Fruit fly (Drosophila melanogaster) whole organism, embryonic: ENCODE data around the gene mEFTs.

Experiments used
- Aef1 ChIP-seq: fragments of 200-800 bp; sonication (Bioruptor generic); IDR thresholded peaks from 3 replicates; pipeline ENCODE4 v1.3.6; 2022; ENCODE audit warnings: missing biosample characterization, missing genetic modification characterization
- Antp ChIP-seq: fragments of 200-800 bp; sonication (Bioruptor generic); optimal IDR thresholded peaks from 3 replicates; lab custom pipeline; 2016; ENCODE audit warnings: missing biosample characterization, missing genetic modification characterization
- Atf-2 ChIP-seq: fragments of 200-800 bp; sonication (Bioruptor generic); optimal IDR thresholded peaks from 2 replicates; lab custom pipeline; 2016; ENCODE audit warnings: missing biosample characterization, missing genetic modification characterization
- Awh ChIP-seq: fragments of 200-800 bp; sonication (Bioruptor generic); IDR thresholded peaks from 2 replicates; pipeline ENCODE4, ENCODE4 v1.3.6; 2022; ENCODE audit warnings: missing biosample characterization, missing genetic modification characterization
- B-H1 ChIP-seq: fragments of 200-800 bp; sonication (Bioruptor generic); IDR thresholded peaks from 3 replicates; pipeline ENCODE4 v1.3.6; 2022; ENCODE audit warnings: missing biosample characterization, missing genetic modification characterization
- Bdp1 ChIP-seq: fragments of 200-800 bp; sonication (Bioruptor generic); optimal IDR thresholded peaks from 3 replicates; lab custom pipeline; 2016; ENCODE audit warnings: missing biosample characterization, missing genetic modification characterization
- CG10147 ChIP-seq: fragments of 200-800 bp; sonication (Bioruptor generic); optimal IDR thresholded peaks from 2 replicates; lab custom pipeline; 2019; ENCODE audit warnings: missing biosample characterization, mild to moderate bottlenecking, missing genetic modification characterization, moderate library complexity
- CG10209 ChIP-seq: fragments of 200-800 bp; sonication (Bioruptor generic); optimal IDR thresholded peaks from 3 replicates; lab custom pipeline; 2017; ENCODE audit warnings: missing biosample characterization, mild to moderate bottlenecking, missing genetic modification characterization, missing genetic modification reagents
- CG1024 ChIP-seq: fragments of 200-800 bp; sonication (Bioruptor generic); IDR thresholded peaks from 2 replicates; pipeline ENCODE4 v1.3.6; 2022; ENCODE audit warnings: missing biosample characterization, missing genetic modification characterization
- CG10654 ChIP-seq: fragments of 200-800 bp; sonication (Bioruptor generic); optimal IDR thresholded peaks from 2 replicates; lab custom pipeline; 2016; ENCODE audit warnings: missing biosample characterization, missing genetic modification characterization
- CG10979 ChIP-seq: fragments of 200-800 bp; sonication (Bioruptor generic); optimal IDR thresholded peaks from 2 replicates; lab custom pipeline; 2018; ENCODE audit warnings: missing biosample characterization, mild to moderate bottlenecking, missing genetic modification characterization, moderate library complexity
- CG11695 ChIP-seq: fragments of 200-800 bp; sonication (Bioruptor generic); IDR thresholded peaks from 3 replicates; pipeline ENCODE4 v1.3.6; 2022; ENCODE audit warnings: missing biosample characterization, missing genetic modification characterization
- CG12104 ChIP-seq: fragments of 200-800 bp; sonication (Bioruptor generic); optimal IDR thresholded peaks from 3 replicates; lab custom pipeline; 2016; ENCODE audit warnings: missing biosample characterization, missing genetic modification characterization
- CG13775 ChIP-seq: fragments of 200-800 bp; sonication (Bioruptor generic); optimal IDR thresholded peaks from 3 replicates; lab custom pipeline; 2017; ENCODE audit warnings: missing biosample characterization, mild to moderate bottlenecking, missing genetic modification characterization
- CG15479 ChIP-seq: fragments of 200-800 bp; sonication (Bioruptor generic); optimal IDR thresholded peaks from 3 replicates; lab custom pipeline; 2019; ENCODE audit warnings: missing biosample characterization, mild to moderate bottlenecking, missing genetic modification characterization, moderate library complexity
- CG1602 ChIP-seq: fragments of 200-800 bp; sonication (Bioruptor generic); optimal IDR thresholded peaks from 3 replicates; lab custom pipeline; 2016; ENCODE audit warnings: missing biosample characterization, missing genetic modification characterization
- CG16813 ChIP-seq: fragments of 200-800 bp; sonication (Bioruptor generic); IDR thresholded peaks from 3 replicates; pipeline ENCODE4 v1.3.6; 2022; ENCODE audit warnings: missing biosample characterization, missing genetic modification characterization; ENCODE audit not compliant: partially characterized antibody
- CG17385 ChIP-seq: fragments of 200-800 bp; sonication (Bioruptor generic); optimal IDR thresholded peaks from 3 replicates; lab custom pipeline; 2018; ENCODE audit warnings: missing biosample characterization, mild to moderate bottlenecking, missing genetic modification characterization
- CG1792 ChIP-seq: fragments of 200-800 bp; sonication (Bioruptor generic); optimal IDR thresholded peaks from 2 replicates; lab custom pipeline; 2016; ENCODE audit warnings: missing biosample characterization, missing genetic modification characterization
- CG2202 ChIP-seq: fragments of 200-800 bp; sonication (Bioruptor generic); optimal IDR thresholded peaks from 2 replicates; lab custom pipeline; 2018; ENCODE audit warnings: missing biosample characterization, mild to moderate bottlenecking, missing genetic modification characterization
- CG2889 ChIP-seq: fragments of 200-800 bp; sonication (Bioruptor generic); IDR thresholded peaks from 3 replicates; pipeline ENCODE4 v1.3.6; 2022; ENCODE audit warnings: missing biosample characterization, missing genetic modification characterization
- CG6272 ChIP-seq: fragments of 200-800 bp; sonication (Bioruptor generic); IDR thresholded peaks from 2 replicates; pipeline ENCODE4 v1.3.6; 2022; ENCODE audit warnings: missing biosample characterization, missing genetic modification characterization
- CG8290 ChIP-seq, 3 experiments: fragments of 200-800 bp; sonication (Bioruptor generic); optimal IDR thresholded peaks; 2 replicates each; lab custom pipeline; 2016 to 2019; ENCODE audit warnings: missing biosample characterization in 3 of 3, missing genetic modification characterization in 3 of 3, mild to moderate bottlenecking in 2 of 3, moderate library complexity in 1 of 3
- CG9797 ChIP-seq: fragments of 200-800 bp; sonication (Bioruptor generic); optimal IDR thresholded peaks from 3 replicates; lab custom pipeline; 2018; ENCODE audit warnings: missing biosample characterization, mild to moderate bottlenecking, missing genetic modification characterization
- Doc2 ChIP-seq: fragments of 200-800 bp; sonication (Bioruptor generic); IDR thresholded peaks from 2 replicates; pipeline ENCODE4 v1.3.6; 2022; ENCODE audit warnings: missing biosample characterization, missing genetic modification characterization
- E2f1 ChIP-seq: fragments of 200-800 bp; sonication (Bioruptor generic); IDR thresholded peaks from 2 replicates; pipeline ENCODE4 v1.3.6; 2022; ENCODE audit warnings: missing biosample characterization, missing genetic modification characterization
- Ets97D ChIP-seq: fragments of 200-800 bp; sonication (Bioruptor generic); optimal IDR thresholded peaks from 3 replicates; lab custom pipeline; 2016; ENCODE audit warnings: missing biosample characterization, missing genetic modification characterization
- Gug ChIP-seq: fragments of 200-800 bp; sonication (Bioruptor generic); IDR thresholded peaks from 4 replicates; pipeline ENCODE4 v1.3.6; 2022; ENCODE audit warnings: missing biosample characterization, missing genetic modification characterization
- Hmx ChIP-seq: fragments of 200-800 bp; sonication (Bioruptor generic); optimal IDR thresholded peaks from 2 replicates; lab custom pipeline; 2016; ENCODE audit warnings: missing biosample characterization, missing genetic modification characterization
- MESR4 ChIP-seq: fragments of 200-800 bp; sonication (Bioruptor generic); optimal IDR thresholded peaks from 2 replicates; lab custom pipeline; 2018; ENCODE audit warnings: missing biosample characterization, mild to moderate bottlenecking, missing genetic modification characterization, moderate library complexity
- Med ChIP-seq: fragments of 200-800 bp; sonication (Bioruptor generic); peaks from one replicate; lab custom pipeline; 2016; ENCODE audit warnings: missing biosample characterization, missing genetic modification characterization, mild to moderate bottlenecking, inconsistent platforms, moderate library complexity
- Meics ChIP-seq: fragments of 200-800 bp; sonication (Bioruptor generic); optimal IDR thresholded peaks from 2 replicates; lab custom pipeline; 2017; ENCODE audit warnings: missing biosample characterization, mild to moderate bottlenecking, missing genetic modification characterization
- Sox102F ChIP-seq: fragments of 200-800 bp; sonication (Bioruptor generic); optimal IDR thresholded peaks from 2 replicates; lab custom pipeline; 2018; ENCODE audit warnings: missing biosample characterization, mild to moderate bottlenecking, missing genetic modification characterization, moderate library complexity
- Ssrp ChIP-seq: fragments of 200-800 bp; sonication (Bioruptor generic); optimal IDR thresholded peaks from 2 replicates; lab custom pipeline; 2018; ENCODE audit warnings: missing biosample characterization, mild to moderate bottlenecking, missing genetic modification characterization, moderate library complexity
- ab ChIP-seq: fragments of 200-800 bp; sonication (Bioruptor generic); optimal IDR thresholded peaks from 2 replicates; lab custom pipeline; 2016; ENCODE audit warnings: missing biosample characterization, missing genetic modification characterization
- cad ChIP-seq: fragments of >200 bp; optimal IDR thresholded peaks from 2 replicates; lab custom pipeline; 2017; ENCODE audit warnings: missing biosample characterization, missing genetic modification characterization
- danr ChIP-seq: fragments of 200-800 bp; sonication (Bioruptor generic); IDR thresholded peaks from 2 replicates; pipeline ENCODE4 v1.3.6; 2022; ENCODE audit warnings: missing biosample characterization, missing genetic modification characterization
- exex ChIP-seq: fragments of 200-800 bp; sonication (Bioruptor generic); optimal IDR thresholded peaks from 4 replicates; lab custom pipeline; 2018; ENCODE audit warnings: missing biosample characterization, mild to moderate bottlenecking, missing genetic modification characterization, moderate library complexity
- ind ChIP-seq: fragments of 200-800 bp; sonication (Bioruptor generic); optimal IDR thresholded peaks from 3 replicates; lab custom pipeline; 2016; ENCODE audit warnings: missing biosample characterization, missing genetic modification characterization
- oc ChIP-seq: fragments of 200-800 bp; sonication (Bioruptor generic); optimal IDR thresholded peaks from 2 replicates; lab custom pipeline; 2018; ENCODE audit warnings: missing biosample characterization, mild to moderate bottlenecking, missing genetic modification characterization, moderate library complexity
- pan ChIP-seq, 4 experiments: fragments of >200 bp in 3 of 4; fragments of 200-800 bp in 1 of 4; sonication (Bioruptor generic) in 1 of 4; optimal IDR thresholded peaks in 3 of 4; IDR thresholded peaks in 1 of 4; 2 replicates each; pipeline versions ENCODE4 v1.3.6 to Lab custom; 2017 to 2022; ENCODE audit warnings: missing biosample characterization in 2 of 4, missing genetic modification characterization in 2 of 4, mixed read lengths in 1 of 4
- rib ChIP-seq: fragments of 200-800 bp; sonication (Bioruptor generic); IDR thresholded peaks from 2 replicates; pipeline ENCODE4 v1.3.6; 2022; ENCODE audit warnings: missing biosample characterization, missing genetic modification characterization
- salm ChIP-seq: fragments of 200-800 bp; sonication (Bioruptor generic); optimal IDR thresholded peaks from 2 replicates; lab custom pipeline; 2018; ENCODE audit warnings: missing biosample characterization, mild to moderate bottlenecking, missing genetic modification characterization
- schlank ChIP-seq: fragments of 200-800 bp; sonication (Bioruptor generic); optimal IDR thresholded peaks from 2 replicates; lab custom pipeline; 2018; ENCODE audit warnings: missing biosample characterization, mild to moderate bottlenecking, missing genetic modification characterization
- seq ChIP-seq: fragments of 200-800 bp; sonication (Bioruptor generic); IDR thresholded peaks from 2 replicates; pipeline ENCODE4 v1.3.6; 2022; ENCODE audit warnings: missing biosample characterization, missing genetic modification characterization
- slbo ChIP-seq: fragments of 200-800 bp; sonication (Bioruptor generic); IDR thresholded peaks from 2 replicates; pipeline ENCODE4 v1.3.6; 2022; ENCODE audit warnings: missing biosample characterization, missing genetic modification characterization
- sna ChIP-seq: fragments of 200-800 bp; sonication (Bioruptor generic); IDR thresholded peaks from 2 replicates; pipeline ENCODE4 v1.3.6; 2022; ENCODE audit warnings: missing biosample characterization, missing genetic modification characterization; ENCODE audit not compliant: partially characterized antibody
- stwl ChIP-seq: fragments of 200-800 bp; sonication (Bioruptor generic); optimal IDR thresholded peaks from 3 replicates; lab custom pipeline; 2018; ENCODE audit warnings: missing biosample characterization, mild to moderate bottlenecking, missing genetic modification characterization, moderate library complexity
- trem ChIP-seq: fragments of 200-800 bp; optimal IDR thresholded peaks from 3 replicates; lab custom pipeline; 2019; ENCODE audit warnings: missing biosample characterization, mild to moderate bottlenecking, missing genetic modification characterization, moderate library complexity
- z ChIP-seq: fragments of 200-800 bp; sonication (Bioruptor generic); IDR thresholded peaks from 3 replicates; pipeline ENCODE4 v1.3.6; 2022; ENCODE audit warnings: missing biosample characterization, missing genetic modification characterization

Gene mEFTs

dm6 chr2L:17484174-17484573 lies 16.7 kb downstream of the mEFTs start, which contains the start of the genes GCS2beta and CG5131 (continued):
- peak; percentile 84; the same call in 2 of the 3 replicates for TF ChIP-seq CG11695 (GFP tag; lab: Robert Waterston, UW)
- peak; percentile 91 for TF ChIP-seq Ssrp (tag; lab: Kevin White, UChicago)
- peak; percentile 91 for TF ChIP-seq Meics (GFP tag; lab: Kevin White, UChicago)
- peak; percentile 92 for TF ChIP-seq CG1602 (GFP tag; lab: Kevin White, UChicago)
- peak; percentile 87 for TF ChIP-seq Doc2
- peak; percentile 72 for TF ChIP-seq CG8290 (GFP tag; optimal IDR thresholded peaks at IDR 0.05; lab: Kevin White, UChicago)
- peak; percentile 35 to 97 for TF ChIP-seq CG8290 (tag; optimal IDR thresholded peaks at IDR 0.05; lab: Kevin White, UChicago)
- peak; percentile 100 for TF ChIP-seq Med
- peak; percentile 54 for TF ChIP-seq exex (tag; lab: Kevin White, UChicago)
- TF ChIP-seq sna, result peak; percentile 92
- TF ChIP-seq CG9797 (GFP tag; lab: Kevin White, UChicago), result peak; percentile 61
- TF ChIP-seq CG2202 (tag; lab: Kevin White, UChicago), result peak; percentile 64
- peak; percentile 94 for TF ChIP-seq CG2889 (GFP tag; lab: Robert Waterston, UW)
- peak; percentile 95 for TF ChIP-seq CG6272
- peak; percentile 78 for TF ChIP-seq CG1024 (GFP tag; lab: Robert Waterston, UW)
- peak; percentile 94 for TF ChIP-seq Aef1
- no peak for TF ChIP-seq pan (optimal IDR thresholded peaks at IDR 0.05; lab: Kevin White, UChicago)
- peak in 1 of 2 experiments; percentile 95 for TF ChIP-seq pan (GFP tag; optimal IDR thresholded peaks at IDR 0.05 in 1 of 2, IDR thresholded peaks at IDR 0.05 in 1 of 2)
- peak; percentile 91 for TF ChIP-seq seq (GFP tag; lab: Robert Waterston, UW)
- TF ChIP-seq CG10147 (GFP tag; lab: Kevin White, UChicago), result peak; percentile 85
- peak; percentile 99 for TF ChIP-seq Antp (GFP tag; lab: Kevin White, UChicago)
- peak; percentile 87 for TF ChIP-seq Awh (GFP tag; lab: Robert Waterston, UW)
- peak; percentile 78 for TF ChIP-seq CG17385
- TF ChIP-seq MESR4 (GFP tag; lab: Kevin White, UChicago), result peak; percentile 60
- TF ChIP-seq ab (GFP tag; lab: Kevin White, UChicago), result peak; percentile 94
- TF ChIP-seq salm, result peak; percentile 61
- peak; percentile 92 for TF ChIP-seq CG13775
- TF ChIP-seq z (GFP tag; lab: Robert Waterston, UW), result no peak
- TF ChIP-seq schlank (tag; lab: Kevin White, UChicago), result peak; percentile 87
- TF ChIP-seq cad (GFP tag; lab: Kevin White, UChicago), result peak; percentile 23
- TF ChIP-seq Bdp1, result peak; percentile 90
- peak; percentile 93 for TF ChIP-seq CG10654 (GFP tag; lab: Kevin White, UChicago)
- TF ChIP-seq Gug (GFP tag; lab: Robert Waterston, UW), result peak; percentile 97
- peak; percentile 79 for TF ChIP-seq stwl
- peak; percentile 90 for TF ChIP-seq trem (tag; lab: Kevin White, UChicago)
- TF ChIP-seq ind, result peak; percentile 97
- peak; percentile 95 for TF ChIP-seq Atf-2 (GFP tag; lab: Kevin White, UChicago)
- TF ChIP-seq CG12104 (GFP tag; lab: Kevin White, UChicago), result peak; percentile 88
- peak; percentile 94 for TF ChIP-seq CG16813
- TF ChIP-seq oc, result peak; percentile 74
- peak; percentile 93 for TF ChIP-seq Sox102F (GFP tag; lab: Kevin White, UChicago)
- TF ChIP-seq danr (GFP tag; lab: Robert Waterston, UW), result peak; percentile 86
- peak; percentile 86 for TF ChIP-seq B-H1 (GFP tag; lab: Robert Waterston, UW)
- TF ChIP-seq Hmx (GFP tag; lab: Kevin White, UChicago), result peak; percentile 86
- TF ChIP-seq CG1792 (GFP tag; lab: Kevin White, UChicago), result peak; percentile 93
- peak; percentile 92 for TF ChIP-seq CG10209 (GFP tag; lab: Kevin White, UChicago)
- peak; percentile 98 for TF ChIP-seq slbo
- peak; percentile 92 for TF ChIP-seq rib (GFP tag; lab: Robert Waterston, UW)
- peak; percentile 78 for TF ChIP-seq CG10979
- peak; percentile 92 for TF ChIP-seq Ets97D (GFP tag; lab: Kevin White, UChicago)
- TF ChIP-seq E2f1, result peak; percentile 91
- no peak for TF ChIP-seq CG15479 (GFP tag; lab: Kevin White, UChicago)
